Worm (Caenorhabditis elegans): ENCODE results near the gene str-135.

ce11 chrV:8325906-8326305 lies 45.2 kb upstream of the str-135 start:
- TF ChIP-seq chd-7 (tag; optimal IDR thresholded peaks at IDR 0.05) (no peak), unc-62 (GFP tag; optimal IDR thresholded peaks at IDR 0.05) (no peak), hlh-12 (tag; optimal IDR thresholded peaks at IDR 0.05) (no peak), snpc-1.1 (tag; optimal IDR thresholded peaks at IDR 0.05; ENCODE audit: insufficient read depth) (no peak)

Data from whole organism, young adult.